Worm (Caenorhabditis elegans) whole organism, L3 larva: ENCODE results near the gene mec-7.

Experiments
- R02D3.7 ChIP-seq: fragments of 150-350 bp; optimal IDR thresholded peaks from 2 replicates; lab custom pipeline; 2014; ENCODE audit warnings: missing biosample characterization, missing genetic modification characterization
- ceh-16 ChIP-seq: sonication (generic microtip); optimal IDR thresholded peaks from 2 replicates; lab custom pipeline; 2017; ENCODE audit warnings: missing biosample characterization, missing genetic modification characterization
- ceh-28 ChIP-seq: fragments of 150-350 bp; optimal IDR thresholded peaks from 2 replicates; lab custom pipeline; 2014; ENCODE audit warnings: missing biosample characterization, missing genetic modification reagents, missing genetic modification characterization
- ceh-9 ChIP-seq: sonication (generic microtip); optimal IDR thresholded peaks from 2 replicates; lab custom pipeline; 2018; ENCODE audit warnings: missing biosample characterization, missing genetic modification characterization
- egl-27 ChIP-seq: sonication (generic microtip); optimal IDR thresholded peaks from 4 replicates; lab custom pipeline; 2017; ENCODE audit warnings: missing biosample characterization, missing genetic modification reagents, missing genetic modification characterization
- egl-5 ChIP-seq: fragments of 150-350 bp; optimal IDR thresholded peaks from 2 replicates; lab custom pipeline; 2017; ENCODE audit warnings: missing biosample characterization, missing genetic modification reagents, missing genetic modification characterization, inconsistent platforms
- elt-1 ChIP-seq: fragments of 150-350 bp; optimal IDR thresholded peaks from 2 replicates; lab custom pipeline; 2014; ENCODE audit warnings: missing biosample characterization, missing genetic modification characterization
- elt-2 ChIP-seq: sonication (generic microtip); optimal IDR thresholded peaks from 2 replicates; lab custom pipeline; 2016; ENCODE audit warnings: missing genetic modification reagents, mild to moderate bottlenecking, missing genetic modification characterization, missing compliant biosample characterization
- elt-3 ChIP-seq, 3 experiments: fragments of 150-350 bp in 1 of 3; sonication (generic microtip) in 2 of 3; optimal IDR thresholded peaks; 2 replicates in 2 of 3; 4 replicates in 1 of 3; lab custom pipeline; 2014 to 2017; ENCODE audit warnings: missing biosample characterization in 3 of 3, missing genetic modification characterization in 3 of 3
- eor-1 ChIP-seq, 2 experiments: fragments of 150-350 bp; optimal IDR thresholded peaks; 2 replicates each; lab custom pipeline; 2014 to 2018; ENCODE audit warnings: missing biosample characterization in 2 of 2, missing genetic modification characterization in 2 of 2
- fkh-10 ChIP-seq: sonication (generic microtip); optimal IDR thresholded peaks from 2 replicates; lab custom pipeline; 2017; ENCODE audit warnings: missing biosample characterization, missing genetic modification reagents, missing genetic modification characterization
- fkh-2 ChIP-seq: fragments of 150-350 bp; optimal IDR thresholded peaks from 2 replicates; lab custom pipeline; 2014; ENCODE audit warnings: missing biosample characterization, missing genetic modification reagents, missing genetic modification characterization
- fos-1 ChIP-seq: fragments of 150-350 bp; optimal IDR thresholded peaks from 2 replicates; lab custom pipeline; 2014; ENCODE audit warnings: missing biosample characterization, missing genetic modification characterization
- hmg-11 ChIP-seq: sonication (generic microtip); optimal IDR thresholded peaks from 2 replicates; lab custom pipeline; 2016; ENCODE audit warnings: missing genetic modification characterization, missing compliant biosample characterization
- jun-1 ChIP-seq: fragments of 150-350 bp; optimal IDR thresholded peaks from 2 replicates; lab custom pipeline; 2014; ENCODE audit warnings: missing biosample characterization, missing genetic modification reagents, missing genetic modification characterization
- lin-39 ChIP-seq: fragments of 150-350 bp; optimal IDR thresholded peaks from 2 replicates; lab custom pipeline; 2018; ENCODE audit warnings: missing biosample characterization, missing genetic modification reagents, missing genetic modification characterization
- lsy-12 ChIP-seq: sonication (generic microtip); optimal IDR thresholded peaks from 2 replicates; lab custom pipeline; 2016; ENCODE audit warnings: mild to moderate bottlenecking, missing genetic modification characterization, missing compliant biosample characterization
- mml-1 ChIP-seq: fragments of 150-350 bp; sonication (generic microtip); optimal IDR thresholded peaks from 3 replicates; lab custom pipeline; 2014; ENCODE audit warnings: missing biosample characterization, missing genetic modification characterization
- nfya-1 ChIP-seq: sonication (generic microtip); optimal IDR thresholded peaks from 2 replicates; lab custom pipeline; 2017; ENCODE audit warnings: missing genetic modification characterization, mild to moderate bottlenecking, missing compliant biosample characterization, antibody characterized with exemption, moderate library complexity; ENCODE audit not compliant: insufficient read depth
- nhr-23 ChIP-seq: fragments of 150-350 bp; optimal IDR thresholded peaks from 2 replicates; lab custom pipeline; 2014; ENCODE audit warnings: missing biosample characterization, missing genetic modification reagents, missing genetic modification characterization
- nhr-25 ChIP-seq: sonication (generic microtip); optimal IDR thresholded peaks from 2 replicates; lab custom pipeline; 2017; ENCODE audit warnings: missing biosample characterization, missing genetic modification characterization
- nhr-28 ChIP-seq: fragments of 150-350 bp; optimal IDR thresholded peaks from 2 replicates; lab custom pipeline; 2014; ENCODE audit warnings: missing biosample characterization, missing genetic modification characterization
- nhr-43 ChIP-seq: sonication (generic microtip); optimal IDR thresholded peaks from 2 replicates; lab custom pipeline; 2016; ENCODE audit warnings: mild to moderate bottlenecking, missing genetic modification characterization, missing compliant biosample characterization; ENCODE audit not compliant: poor library complexity, severe bottlenecking
- nhr-76 ChIP-seq: fragments of 150-350 bp; sonication (generic microtip); optimal IDR thresholded peaks from 5 replicates; lab custom pipeline; 2014; ENCODE audit warnings: missing biosample characterization, missing genetic modification characterization
- nhr-77 ChIP-seq: fragments of 150-350 bp; optimal IDR thresholded peaks from 2 replicates; lab custom pipeline; 2014; ENCODE audit warnings: missing biosample characterization, missing genetic modification characterization
- pha-4 ChIP-seq: fragments of 150-350 bp; optimal IDR thresholded peaks from 2 replicates; lab custom pipeline; 2014; ENCODE audit warnings: missing biosample characterization, missing genetic modification reagents, missing genetic modification characterization
- pqm-1 ChIP-seq: fragments of 150-350 bp; optimal IDR thresholded peaks from 2 replicates; lab custom pipeline; 2017; ENCODE audit warnings: missing biosample characterization, missing genetic modification characterization, inconsistent platforms
- snpc-4 ChIP-seq: fragments of 150-350 bp; optimal IDR thresholded peaks from 2 replicates; lab custom pipeline; 2014; ENCODE audit warnings: missing biosample characterization, missing genetic modification characterization
- tbx-2 ChIP-seq: sonication (generic microtip); optimal IDR thresholded peaks from 2 replicates; lab custom pipeline; 2016; ENCODE audit warnings: mild to moderate bottlenecking, missing genetic modification characterization, missing compliant biosample characterization
- unc-39 ChIP-seq: sonication (generic microtip); optimal IDR thresholded peaks from 4 replicates; lab custom pipeline; 2017; ENCODE audit warnings: missing biosample characterization, missing genetic modification characterization
- unc-62 ChIP-seq: fragments of 150-350 bp; sonication (generic microtip); optimal IDR thresholded peaks from 4 replicates; lab custom pipeline; 2014; ENCODE audit warnings: missing biosample characterization, missing genetic modification reagents, missing genetic modification characterization
- zag-1 ChIP-seq: fragments of 150-350 bp; optimal IDR thresholded peaks from 2 replicates; lab custom pipeline; 2014; ENCODE audit warnings: missing biosample characterization, missing genetic modification characterization
- ztf-11 ChIP-seq: fragments of 150-350 bp; optimal IDR thresholded peaks from 2 replicates; lab custom pipeline; 2014; ENCODE audit warnings: missing biosample characterization, missing genetic modification characterization

mec-7 gene

DNA sequence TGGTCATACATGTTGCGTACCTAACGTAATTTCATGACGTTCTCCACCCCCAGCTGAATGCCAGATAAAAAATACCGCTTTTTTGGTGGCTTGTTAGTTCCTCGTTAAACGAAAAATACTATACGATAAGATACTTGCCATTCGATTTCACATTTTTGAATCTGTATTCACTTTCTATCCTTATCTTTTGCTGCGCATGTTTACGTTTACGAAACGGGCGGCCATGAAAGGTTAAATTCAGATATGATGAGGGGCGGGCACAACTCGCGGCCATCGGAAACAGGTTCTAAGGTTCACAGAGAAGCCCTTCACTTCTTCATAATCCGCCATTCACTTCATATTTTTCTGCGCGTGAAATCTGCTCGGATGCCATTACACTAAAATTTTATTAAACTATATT, 2.3 kb upstream of the mec-7 start:
- no peak for TF ChIP-seq unc-62 (GFP tag; lab: Kevin White, UChicago)
- TF ChIP-seq ceh-16 = no peak
- peak in 1 of 3 experiments; percentile 13 for TF ChIP-seq elt-3 (tag; optimal IDR thresholded peaks at IDR 0.05; lab: Kevin White, UChicago)
- no peak for TF ChIP-seq jun-1
- TF ChIP-seq nhr-25 = peak; percentile 67
- TF ChIP-seq hmg-11 (tag; lab: Kevin White, UChicago) = no peak

DNA sequence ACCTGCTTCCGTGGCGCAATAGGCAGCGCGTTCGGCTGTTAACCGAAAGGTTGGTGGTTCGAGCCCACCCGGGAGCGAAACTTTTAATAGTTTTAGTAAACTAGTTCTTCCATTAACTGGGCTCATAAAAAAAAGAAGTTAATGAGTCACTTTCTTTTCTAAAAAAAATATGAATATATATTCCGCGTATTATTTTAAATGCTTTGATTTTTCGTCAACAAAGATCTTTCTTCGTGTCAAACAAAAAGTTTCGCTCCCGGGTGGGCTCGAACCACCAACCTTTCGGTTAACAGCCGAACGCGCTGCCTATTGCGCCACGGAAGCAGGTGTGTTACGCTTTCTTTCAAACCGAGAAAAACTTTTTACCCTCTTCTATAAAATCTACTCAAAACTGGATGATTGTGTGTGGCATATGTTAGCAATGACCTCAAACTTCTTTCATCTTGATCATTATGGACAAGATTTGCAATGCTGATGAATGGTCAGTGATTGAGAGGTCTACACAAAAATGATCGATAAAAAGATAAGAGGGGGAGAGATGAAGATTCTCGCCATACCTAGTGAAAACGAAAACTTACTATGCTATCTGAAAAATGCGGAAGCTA, 2.7 kb downstream of the mec-7 start:
- peak; percentile 12 for TF ChIP-seq pqm-1
- TF ChIP-seq snpc-4 (tag; lab: Kevin White, UChicago) = no peak
- TF ChIP-seq egl-5 (tag; lab: Kevin White, UChicago) = no peak
- TF ChIP-seq elt-2 = peak; percentile 31
- peak; percentile 73 for TF ChIP-seq ceh-28 (tag; lab: Kevin White, UChicago)
- TF ChIP-seq fkh-10 = no peak
- TF ChIP-seq eor-1 (tag; optimal IDR thresholded peaks at IDR 0.05; lab: Kevin White, UChicago) = no peak
- TF ChIP-seq nhr-25 = peak; percentile 62
- peak; percentile 26 for TF ChIP-seq nfya-1 (tag; lab: Kevin White, UChicago)
- TF ChIP-seq lsy-12 = peak; percentile 31
- no peak for TF ChIP-seq fkh-2 (tag; lab: Kevin White, UChicago)
- peak; percentile 14 for TF ChIP-seq nhr-43 (tag; lab: Kevin White, UChicago)
- TF ChIP-seq fos-1 (tag; lab: Kevin White, UChicago) = peak; percentile 13
- peak; percentile 33 for TF ChIP-seq nhr-23 (tag; lab: Kevin White, UChicago)
- TF ChIP-seq tbx-2 = peak; percentile 11
- no peak for TF ChIP-seq pha-4 (tag; lab: Kevin White, UChicago)
- peak; percentile 96 for TF ChIP-seq elt-1 (tag; lab: Kevin White, UChicago)
- TF ChIP-seq elt-3 (tag; optimal IDR thresholded peaks at IDR 0.05; lab: Kevin White, UChicago) = no peak
- TF ChIP-seq lin-39 (tag; lab: Kevin White, UChicago) = no peak

DNA sequence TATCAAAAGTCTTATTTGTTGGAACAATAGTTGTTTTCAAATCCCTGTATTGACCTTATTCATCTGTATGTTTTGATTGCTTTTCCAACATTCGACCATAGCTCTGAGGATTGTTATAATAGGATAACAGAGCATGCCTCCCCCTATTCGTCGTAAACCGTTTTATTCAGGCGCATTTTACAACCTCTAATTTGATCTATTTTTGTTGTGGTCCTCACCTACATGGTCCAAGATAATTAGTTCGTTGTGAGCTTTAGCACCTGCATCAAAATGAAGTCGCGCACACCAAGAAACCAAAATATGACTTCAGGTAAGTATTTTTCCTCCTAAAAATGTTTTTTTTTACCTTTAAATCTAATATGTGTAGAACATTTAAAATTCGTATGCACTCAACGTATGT, 23.7 kb downstream of the mec-7 start, which contains the start of gene deg-1:
TSS of gene deg-1 (plus strand) at position 301 of the 400 bp plus-strand sequence.
- TF ChIP-seq egl-5 (tag; lab: Kevin White, UChicago) = no peak
- no peak for TF ChIP-seq ceh-28 (tag; lab: Kevin White, UChicago)
- TF ChIP-seq nhr-28 (tag; lab: Kevin White, UChicago) = no peak
- TF ChIP-seq ztf-11 (tag; lab: Kevin White, UChicago) = no peak
- TF ChIP-seq ceh-16 = no peak
- no peak for TF ChIP-seq elt-3 (tag; optimal IDR thresholded peaks at IDR 0.05; lab: Kevin White, UChicago)
- TF ChIP-seq unc-39 (tag; lab: Kevin White, UChicago) = no peak
- TF ChIP-seq, all 47 proteins: peak for 0

DNA sequence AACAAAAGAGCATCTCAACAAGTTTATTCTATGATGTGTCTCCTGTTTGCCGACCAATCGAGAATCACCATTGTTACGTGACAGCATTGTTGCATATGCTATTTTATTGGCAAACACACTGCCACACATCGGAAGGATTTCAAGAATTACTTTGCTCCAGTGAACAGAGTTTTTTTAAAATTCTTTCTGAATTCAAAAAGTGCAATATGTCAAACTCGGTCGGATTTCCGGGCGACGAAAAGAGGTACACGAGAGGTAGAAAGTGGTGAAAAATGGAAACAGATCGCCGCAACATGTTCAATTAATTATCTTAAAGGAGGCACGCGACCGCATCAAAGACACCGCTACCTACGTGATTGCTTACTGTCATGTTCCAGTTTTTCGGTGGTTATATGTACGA, 26.4 kb downstream of the mec-7 start:
- TF ChIP-seq fos-1 (tag; lab: Kevin White, UChicago) (no peak), nhr-77 (tag; lab: Kevin White, UChicago) (no peak), lsy-12 (no peak), unc-39 (tag; lab: Kevin White, UChicago) (no peak), mml-1 (no peak), fkh-10 (no peak), ceh-9 (no peak), jun-1 (no peak)

DNA sequence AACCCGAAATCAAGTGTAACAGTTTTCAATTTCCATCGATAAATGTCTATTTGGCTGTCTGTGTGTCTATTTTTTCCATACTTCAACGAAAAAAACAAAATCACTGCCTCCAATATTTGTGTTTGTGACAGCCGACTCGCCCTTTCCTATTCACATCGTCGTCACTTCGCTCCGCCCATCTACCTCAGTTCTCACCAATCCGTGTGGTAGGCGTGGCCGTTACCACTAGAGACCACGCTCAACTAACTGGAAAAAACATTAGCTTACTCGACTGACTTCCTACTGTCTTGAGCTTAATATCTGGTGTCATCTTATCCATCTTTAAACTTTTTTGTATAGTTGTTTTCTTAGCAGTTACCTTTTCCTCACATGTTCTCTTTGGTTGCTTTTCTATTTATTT, 31.1 kb downstream of the mec-7 start:
- TF ChIP-seq nfya-1 (tag; lab: Kevin White, UChicago) (peak; percentile 52), zag-1 (no peak), egl-5 (tag; lab: Kevin White, UChicago) (no peak), nhr-23 (tag; lab: Kevin White, UChicago) (no peak), fkh-10 (no peak), nhr-76 (no peak), R02D3.7 (no peak), egl-27 (tag; lab: Kevin White, UChicago) (no peak)
- TF ChIP-seq, all 47 proteins: peak for 1
